Worm (Caenorhabditis elegans) whole organism, L1 larva: ENCODE measurements around the gene spat-2.

Experiments
- C16A3.4 ChIP-seq: fragments of 150-350 bp; optimal IDR thresholded peaks from 2 replicates; lab custom pipeline; 2014; ENCODE audit warnings: missing biosample characterization, missing genetic modification characterization
- Y116A8C.19 ChIP-seq: sonication (generic microtip); optimal IDR thresholded peaks from 2 replicates; lab custom pipeline; 2016; ENCODE audit warnings: missing compliant biosample characterization, missing genetic modification characterization, borderline replicate concordance
- aha-1 ChIP-seq: fragments of 150-350 bp; optimal IDR thresholded peaks from 2 replicates; lab custom pipeline; 2014; ENCODE audit warnings: missing biosample characterization, missing genetic modification characterization
- ceh-8 ChIP-seq: fragments of 200-800 bp; sonication (Bioruptor generic); optimal IDR thresholded peaks from 2 replicates; lab custom pipeline; 2018; ENCODE audit warnings: mild to moderate bottlenecking, missing genetic modification characterization, moderate library complexity, missing compliant biosample characterization
- ceh-90 ChIP-seq: sonication (generic microtip); optimal IDR thresholded peaks from 2 replicates; lab custom pipeline; 2016; ENCODE audit warnings: missing genetic modification characterization, missing compliant biosample characterization
- dsc-1 ChIP-seq: sonication (generic microtip); optimal IDR thresholded peaks from 2 replicates; lab custom pipeline; 2016; ENCODE audit warnings: mild to moderate bottlenecking, missing genetic modification characterization, missing compliant biosample characterization
- efl-3 ChIP-seq: fragments of 200-800 bp; sonication (Bioruptor generic); optimal IDR thresholded peaks from 2 replicates; lab custom pipeline; 2018; ENCODE audit warnings: mild to moderate bottlenecking, missing genetic modification characterization, missing compliant biosample characterization
- elt-3 ChIP-seq, 6 experiments: fragments of 150-350 bp in 1 of 6; sonication (generic microtip); optimal IDR thresholded peaks; 2 replicates each; lab custom pipeline; 2017 to 2018; ENCODE audit warnings: missing biosample characterization in 6 of 6, missing genetic modification characterization in 6 of 6, inconsistent platforms in 1 of 6
- fkh-10 ChIP-seq: sonication (generic microtip); optimal IDR thresholded peaks from 2 replicates; lab custom pipeline; 2017; ENCODE audit warnings: missing biosample characterization, missing genetic modification reagents, missing genetic modification characterization
- grh-1 ChIP-seq: fragments of 200-800 bp; sonication (Bioruptor generic); IDR thresholded peaks from 2 replicates; pipeline ENCODE4 v1.3.6; 2022; ENCODE audit warnings: missing genetic modification reagents, missing genetic modification characterization, missing compliant biosample characterization
- jun-1 ChIP-seq: fragments of 150-350 bp; optimal IDR thresholded peaks from 2 replicates; lab custom pipeline; 2014; ENCODE audit warnings: missing biosample characterization, missing genetic modification reagents, missing genetic modification characterization
- lsy-2 ChIP-seq, 2 experiments: fragments of 150-350 bp; optimal IDR thresholded peaks; 2 replicates each; lab custom pipeline; 2014; ENCODE audit warnings: missing biosample characterization in 2 of 2, missing genetic modification characterization in 2 of 2
- pax-3 ChIP-seq: fragments of 200-800 bp; sonication (Bioruptor generic); optimal IDR thresholded peaks from 2 replicates; lab custom pipeline; 2018; ENCODE audit warnings: mild to moderate bottlenecking, missing genetic modification characterization, moderate library complexity, missing compliant biosample characterization
- zip-4 ChIP-seq: fragments of 200-800 bp; sonication (Bioruptor generic); optimal IDR thresholded peaks from 2 replicates; lab custom pipeline; 2018; ENCODE audit warnings: mild to moderate bottlenecking, missing genetic modification characterization, moderate library complexity, missing compliant biosample characterization

spat-2 gene

DNA sequence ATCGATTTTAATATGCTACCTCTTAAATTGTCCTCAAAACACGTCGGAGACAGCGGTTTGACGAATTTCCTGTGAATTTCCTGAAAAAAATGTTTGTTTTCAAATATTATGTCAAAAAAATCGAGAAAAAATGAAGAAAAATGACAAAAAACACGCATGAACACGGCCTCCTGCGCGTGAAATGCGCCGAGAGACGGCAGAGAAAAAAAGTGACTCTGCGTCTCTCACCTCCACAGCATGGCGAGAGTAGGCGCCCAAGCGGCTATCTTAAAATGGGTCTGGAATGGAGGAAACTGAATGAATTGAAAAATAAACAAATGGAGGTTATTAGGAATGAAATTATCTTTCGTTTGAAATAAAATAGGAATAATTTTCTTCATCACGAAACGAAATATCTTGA is 74.0 kb downstream of the spat-2 start (continued):
- peak; percentile 29 for TF ChIP-seq C16A3.4
- TF ChIP-seq Y116A8C.19 (tag; lab: Kevin White, UChicago): no peak
- no peak for TF ChIP-seq aha-1
- TF ChIP-seq efl-3 (GFP tag; lab: Kevin White, UChicago): peak; percentile 65
- TF ChIP-seq ceh-90 (tag; lab: Kevin White, UChicago): peak; percentile 74
- TF ChIP-seq zip-4: peak; percentile 46
- peak; percentile 72 for TF ChIP-seq pax-3
- TF ChIP-seq lsy-2 (tag; optimal IDR thresholded peaks at IDR 0.05; lab: Kevin White, UChicago): peak; percentile 61 to 74
- peak; percentile 33 for TF ChIP-seq jun-1 (tag; lab: Kevin White, UChicago)
- TF ChIP-seq elt-3 (tag; optimal IDR thresholded peaks at IDR 0.05; lab: Kevin White, UChicago): peak in 1 of 6 experiments; percentile 45
- TF ChIP-seq ceh-8 (GFP tag; lab: Kevin White, UChicago): peak; percentile 62
- peak; percentile 49 for TF ChIP-seq fkh-10 (GFP tag; lab: Kevin White, UChicago)
- TF ChIP-seq dsc-1 (tag; lab: Kevin White, UChicago): peak; percentile 82
- peak; percentile 80 for TF ChIP-seq grh-1 (GFP tag; lab: Robert Waterston, UW)
